Worm (Caenorhabditis elegans) whole organism, early embryonic: ENCODE results near the gene srt-68.
A peak's percentile ranks its signal among the peaks of the same experiment; 100 is the strongest.

Experiments used
- B0310.2 ChIP-seq: sonication (generic microtip); optimal IDR thresholded peaks from 2 replicates; lab custom pipeline; 2016; ENCODE audit warnings: mild to moderate bottlenecking, missing genetic modification characterization, missing compliant biosample characterization
- F13C5.2 ChIP-seq: sonication (generic microtip); optimal IDR thresholded peaks from 2 replicates; lab custom pipeline; 2017; ENCODE audit warnings: mild to moderate bottlenecking, missing genetic modification characterization, inconsistent platforms, missing compliant biosample characterization
- aly-1 ChIP-seq: sonication (generic microtip); optimal IDR thresholded peaks from 2 replicates; lab custom pipeline; 2016; ENCODE audit warnings: missing genetic modification characterization, missing compliant biosample characterization
- ama-1 ChIP-seq: fragments of 150-350 bp; optimal IDR thresholded peaks from 2 replicates; lab custom pipeline; 2014
- ceh-13 ChIP-seq: fragments of 200-800 bp; sonication (Bioruptor generic); optimal IDR thresholded peaks from 2 replicates; lab custom pipeline; 2018; ENCODE audit warnings: mild to moderate bottlenecking, missing genetic modification characterization, missing compliant biosample characterization
- ceh-36 ChIP-seq: sonication (generic microtip); optimal IDR thresholded peaks from 2 replicates; lab custom pipeline; 2016; ENCODE audit warnings: missing genetic modification characterization, inconsistent platforms, missing compliant biosample characterization
- ets-7 ChIP-seq: sonication (generic microtip); optimal IDR thresholded peaks from 2 replicates; lab custom pipeline; 2016; ENCODE audit warnings: missing genotype, missing genetic modification characterization, missing compliant biosample characterization
- flt-1 ChIP-seq: fragments of 200-800 bp; sonication (Bioruptor generic); IDR thresholded peaks from 2 replicates; pipeline ENCODE4 v1.3.6; 2022; ENCODE audit warnings: missing genetic modification characterization, missing compliant biosample characterization
- hmbx-1 ChIP-seq: sonication (generic microtip); optimal IDR thresholded peaks from 2 replicates; lab custom pipeline; 2016; ENCODE audit warnings: mild to moderate bottlenecking, missing genetic modification characterization, missing compliant biosample characterization
- hmg-4 ChIP-seq: fragments of 200-800 bp; sonication (Bioruptor generic); optimal IDR thresholded peaks from 2 replicates; lab custom pipeline; 2018; ENCODE audit warnings: mild to moderate bottlenecking, missing genetic modification characterization, missing compliant biosample characterization
- hnd-1 ChIP-seq: sonication (generic microtip); optimal IDR thresholded peaks from 2 replicates; lab custom pipeline; 2016; ENCODE audit warnings: missing genetic modification characterization, missing compliant biosample characterization
- pes-1 ChIP-seq: fragments of 200-800 bp; sonication (Bioruptor generic); IDR thresholded peaks from 2 replicates; pipeline ENCODE4 v1.3.6; 2022; ENCODE audit warnings: missing genetic modification reagents, missing genetic modification characterization, missing compliant biosample characterization
- scrt-1 ChIP-seq: fragments of 200-800 bp; sonication (Bioruptor generic); IDR thresholded peaks from 2 replicates; pipeline ENCODE4 v1.3.6; 2022; ENCODE audit warnings: missing genetic modification characterization, missing compliant biosample characterization
- sea-1 ChIP-seq: fragments of 200-800 bp; sonication (Bioruptor generic); conservative IDR thresholded peaks from 2 replicates; pipeline ENCODE4 v1.3.6; 2022; ENCODE audit warnings: missing genetic modification characterization, missing compliant biosample characterization
- tbx-11 ChIP-seq: fragments of 200-800 bp; sonication (Bioruptor generic); IDR thresholded peaks from 2 replicates; pipeline ENCODE4 v1.3.6; 2022; ENCODE audit warnings: missing genetic modification characterization, missing compliant biosample characterization
- tbx-37 ChIP-seq: fragments of 200-800 bp; sonication (Bioruptor generic); conservative IDR thresholded peaks from 2 replicates; pipeline ENCODE4 v1.3.6; 2022; ENCODE audit warnings: missing genetic modification reagents, missing genetic modification characterization, missing compliant biosample characterization
- tra-4 ChIP-seq: sonication (generic microtip); optimal IDR thresholded peaks from 2 replicates; lab custom pipeline; 2017; ENCODE audit warnings: missing genetic modification characterization, missing compliant biosample characterization

Gene srt-68

DNA sequence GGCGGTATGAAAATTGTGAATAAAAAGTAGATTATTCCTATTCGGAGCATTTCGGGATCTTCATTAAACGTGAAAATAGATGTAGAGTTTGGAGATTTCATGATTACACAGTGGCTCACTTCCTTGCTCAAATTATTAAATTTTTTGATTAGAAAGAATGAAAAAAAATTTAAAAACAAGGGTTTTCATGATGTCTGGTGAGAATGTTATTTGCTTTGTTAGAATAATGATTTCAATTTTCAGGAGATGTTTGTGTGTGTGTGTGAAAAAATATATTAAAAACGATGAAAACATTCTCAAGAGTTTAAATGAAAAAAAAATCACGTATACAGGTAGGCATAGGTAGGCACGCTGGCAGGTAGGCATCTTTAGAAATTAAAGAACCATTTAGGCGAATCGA, at the start of gene srt-68:
srt-68 (minus strand) TSS at position 101 of the 400 bp plus-strand sequence.
- no peak for TF ChIP-seq B0310.2 (tag; lab: Kevin White, UChicago)
- TF ChIP-seq sea-1 (GFP tag; lab: Robert Waterston, UW) = no peak
- no peak for TF ChIP-seq ceh-36 (tag; lab: Kevin White, UChicago)
- TF ChIP-seq aly-1 (tag; lab: Kevin White, UChicago) = no peak

DNA sequence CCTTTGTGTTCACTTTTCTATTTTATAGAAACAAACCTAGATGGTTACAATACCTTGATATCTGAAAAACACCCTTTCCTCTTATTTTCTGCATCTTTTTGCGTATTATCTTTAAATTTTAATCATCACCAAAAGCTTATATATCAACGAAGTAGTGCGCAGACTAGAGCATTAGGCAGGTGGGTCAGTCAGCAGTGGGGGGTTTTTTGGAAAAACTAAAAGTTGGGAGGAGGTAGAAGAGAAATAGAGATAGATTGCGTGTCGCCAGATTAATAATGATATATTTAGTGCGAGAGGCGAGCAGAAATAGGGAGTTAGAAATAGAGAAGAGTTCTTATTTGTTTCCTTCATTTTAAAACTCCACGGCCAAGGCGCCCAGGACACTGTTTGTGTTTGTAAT, 49.3 kb upstream of the srt-68 start:
- no peak for TF ChIP-seq tbx-11 (GFP tag; lab: Robert Waterston, UW)
- no peak for TF ChIP-seq ceh-13 (GFP tag; lab: Kevin White, UChicago)
- no peak for TF ChIP-seq sea-1 (GFP tag; lab: Robert Waterston, UW)
- no peak for TF ChIP-seq hmg-4 (GFP tag; lab: Kevin White, UChicago)
- TF ChIP-seq flt-1 (GFP tag; lab: Robert Waterston, UW) = no peak
- no peak for TF ChIP-seq ama-1 (lab: Kevin White, UChicago)
- TF ChIP-seq tra-4 = no peak
- TF ChIP-seq pes-1 (GFP tag; lab: Robert Waterston, UW) = no peak
- no peak for TF ChIP-seq B0310.2 (tag; lab: Kevin White, UChicago)
- no peak for TF ChIP-seq F13C5.2
- TF ChIP-seq hnd-1 (tag; lab: Kevin White, UChicago) = no peak
- no peak for TF ChIP-seq hmbx-1 (tag; lab: Kevin White, UChicago)
- no peak for TF ChIP-seq ceh-36 (tag; lab: Kevin White, UChicago)
- TF ChIP-seq aly-1 (tag; lab: Kevin White, UChicago) = no peak
- TF ChIP-seq tbx-37 (GFP tag; lab: Robert Waterston, UW) = no peak
- no peak for TF ChIP-seq scrt-1 (GFP tag; lab: Robert Waterston, UW)
- TF ChIP-seq ets-7 (tag; lab: Kevin White, UChicago) = no peak

DNA sequence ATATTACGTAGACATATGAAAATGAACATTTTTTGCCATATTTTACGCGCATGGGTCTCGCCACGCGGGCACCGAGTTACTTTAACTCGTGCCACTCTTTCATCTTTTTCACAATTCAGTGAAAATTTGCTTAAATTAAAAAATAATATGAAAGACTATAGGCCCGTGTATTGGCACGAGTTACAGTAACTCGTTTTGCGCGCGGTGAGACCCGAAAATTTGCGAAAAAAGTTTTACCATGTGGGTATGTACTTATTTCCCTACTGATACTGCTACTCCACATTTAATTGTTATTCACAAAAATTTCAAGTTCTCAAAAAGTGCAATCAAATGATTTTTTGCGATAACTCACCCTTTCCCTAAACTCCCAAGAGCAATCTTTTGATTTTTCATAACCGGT, 45.8 kb upstream of the srt-68 start:
- no peak for TF ChIP-seq flt-1 (GFP tag; lab: Robert Waterston, UW)
- no peak for TF ChIP-seq ceh-36 (tag; lab: Kevin White, UChicago)
- TF ChIP-seq ama-1 (lab: Kevin White, UChicago) = no peak
- no peak for TF ChIP-seq tbx-11 (GFP tag; lab: Robert Waterston, UW)
- no peak for TF ChIP-seq ceh-13 (GFP tag; lab: Kevin White, UChicago)
- TF ChIP-seq scrt-1 (GFP tag; lab: Robert Waterston, UW) = no peak
- TF ChIP-seq pes-1 (GFP tag; lab: Robert Waterston, UW) = no peak
- no peak for TF ChIP-seq hmbx-1 (tag; lab: Kevin White, UChicago)
- no peak for TF ChIP-seq sea-1 (GFP tag; lab: Robert Waterston, UW)
- no peak for TF ChIP-seq tbx-37 (GFP tag; lab: Robert Waterston, UW)
- no peak for TF ChIP-seq B0310.2 (tag; lab: Kevin White, UChicago)
- TF ChIP-seq F13C5.2 = no peak
- TF ChIP-seq hnd-1 (tag; lab: Kevin White, UChicago) = no peak
- TF ChIP-seq hmg-4 (GFP tag; lab: Kevin White, UChicago) = no peak

DNA sequence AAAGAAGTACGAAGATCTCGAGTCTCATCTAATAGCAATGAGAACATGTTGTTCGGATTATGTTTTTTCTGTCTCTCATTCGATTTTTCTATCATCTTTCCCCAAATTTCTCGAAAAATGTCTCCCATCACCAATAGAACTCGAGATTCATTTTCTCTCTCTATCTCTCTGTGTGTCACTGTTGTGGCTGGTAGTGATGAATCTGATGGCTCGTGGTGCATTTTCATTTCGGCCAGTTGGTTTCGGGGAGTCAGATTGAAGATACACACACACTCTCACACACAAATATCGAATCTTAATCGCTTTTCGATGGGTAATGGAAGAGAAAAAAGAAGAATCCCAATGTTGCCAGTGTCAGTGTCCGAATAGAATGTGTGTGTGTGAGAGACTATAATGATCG, 44.0 kb upstream of the srt-68 start:
- no peak for TF ChIP-seq hnd-1 (tag; lab: Kevin White, UChicago)
- no peak for TF ChIP-seq scrt-1 (GFP tag; lab: Robert Waterston, UW)
- TF ChIP-seq pes-1 (GFP tag; lab: Robert Waterston, UW) = no peak
- no peak for TF ChIP-seq ets-7 (tag; lab: Kevin White, UChicago)
- TF ChIP-seq flt-1 (GFP tag; lab: Robert Waterston, UW) = no peak
- no peak for TF ChIP-seq hmbx-1 (tag; lab: Kevin White, UChicago)
- TF ChIP-seq B0310.2 (tag; lab: Kevin White, UChicago) = no peak
- no peak for TF ChIP-seq aly-1 (tag; lab: Kevin White, UChicago)
- TF ChIP-seq ceh-36 (tag; lab: Kevin White, UChicago) = no peak
- no peak for TF ChIP-seq tbx-37 (GFP tag; lab: Robert Waterston, UW)
- no peak for TF ChIP-seq ama-1 (lab: Kevin White, UChicago)
- TF ChIP-seq hmg-4 (GFP tag; lab: Kevin White, UChicago) = no peak
- no peak for TF ChIP-seq tbx-11 (GFP tag; lab: Robert Waterston, UW)
- no peak for TF ChIP-seq tra-4
- no peak for TF ChIP-seq F13C5.2
- TF ChIP-seq sea-1 (GFP tag; lab: Robert Waterston, UW) = no peak
- TF ChIP-seq ceh-13 (GFP tag; lab: Kevin White, UChicago) = no peak

DNA sequence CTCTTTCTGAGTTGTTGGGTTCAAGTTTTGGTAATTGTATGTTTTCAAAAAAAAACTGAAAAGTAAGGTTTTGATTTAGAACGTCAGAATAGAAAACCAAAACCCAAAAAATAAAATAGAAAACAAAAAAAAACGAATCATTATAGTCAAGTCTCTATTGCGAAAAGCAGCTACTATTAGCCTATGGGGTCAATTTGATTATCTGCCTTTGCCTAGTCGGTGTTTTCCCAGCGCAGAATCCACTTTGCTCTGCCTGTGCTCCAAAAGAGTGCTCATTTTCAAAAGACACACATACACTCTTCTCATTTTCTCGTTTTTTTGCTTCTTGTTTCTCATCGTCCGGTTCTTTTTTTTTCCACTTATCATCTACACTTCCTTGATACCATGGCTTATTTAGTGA, 36.8 kb upstream of the srt-68 start:
- no peak for TF ChIP-seq ama-1 (lab: Kevin White, UChicago)
- TF ChIP-seq scrt-1 (GFP tag; lab: Robert Waterston, UW) = no peak
- no peak for TF ChIP-seq pes-1 (GFP tag; lab: Robert Waterston, UW)
- no peak for TF ChIP-seq ceh-36 (tag; lab: Kevin White, UChicago)
- no peak for TF ChIP-seq ceh-13 (GFP tag; lab: Kevin White, UChicago)
- TF ChIP-seq tbx-37 (GFP tag; lab: Robert Waterston, UW) = no peak
- no peak for TF ChIP-seq B0310.2 (tag; lab: Kevin White, UChicago)

DNA sequence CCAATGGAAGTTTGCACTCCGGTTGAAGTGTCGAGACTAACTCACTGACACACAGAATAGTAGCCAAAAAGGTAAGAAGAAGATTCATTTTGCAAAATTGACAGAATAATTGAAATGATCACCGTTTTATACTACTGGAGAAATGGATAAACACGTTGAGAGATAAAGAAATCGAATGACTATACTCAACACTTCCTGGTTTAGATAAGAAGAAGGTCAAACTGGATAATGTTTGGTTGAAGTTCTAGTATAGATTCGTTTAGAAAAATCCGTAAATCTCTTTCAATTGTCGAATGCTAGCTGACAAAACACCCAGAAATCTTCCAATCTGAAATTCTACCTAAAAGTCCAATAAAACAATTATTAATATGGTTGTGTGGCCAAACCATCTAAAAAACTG, 35.4 kb upstream of the srt-68 start, which contains the start of gene Y49G5A.1:
Y49G5A.1 (minus strand) TSS at position 101 of the 400 bp plus-strand sequence.
- TF ChIP-seq aly-1 (tag; lab: Kevin White, UChicago) = no peak

DNA sequence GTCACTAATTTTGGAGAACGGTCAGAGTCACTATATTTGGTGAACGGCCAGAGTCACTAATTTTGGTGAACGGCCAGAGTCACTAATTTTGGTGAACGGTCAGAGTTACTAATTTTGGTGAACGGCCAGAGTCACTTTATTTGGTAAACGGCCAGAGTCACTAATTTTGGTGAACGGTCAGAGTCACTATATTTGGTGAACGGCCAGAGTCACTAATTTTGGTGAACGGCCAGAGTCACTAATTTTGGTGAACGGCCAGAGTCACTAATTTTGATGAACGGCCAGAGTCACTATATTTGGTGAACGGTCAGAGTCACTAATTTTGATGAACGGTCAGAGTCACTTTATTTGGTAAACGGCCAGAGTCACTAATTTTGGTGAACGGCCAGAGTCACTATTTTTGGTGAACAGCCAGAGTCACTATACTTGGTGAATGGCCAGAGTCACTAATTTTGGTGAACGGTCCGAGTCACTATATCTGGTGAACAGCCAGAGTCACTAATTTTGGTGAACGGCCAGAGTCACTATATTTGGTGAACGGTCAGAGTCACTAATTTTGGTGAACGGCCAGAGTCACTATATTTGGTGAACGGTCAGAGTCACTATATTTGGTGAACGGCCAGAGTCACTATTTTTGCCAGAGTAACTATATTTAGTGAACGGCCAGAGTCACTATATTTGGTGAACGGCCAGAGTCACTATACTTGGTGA, 32.5 kb upstream of the srt-68 start:
- TF ChIP-seq ets-7 (tag; lab: Kevin White, UChicago) = peak; percentile 34
- TF ChIP-seq hmg-4 (GFP tag; lab: Kevin White, UChicago) = peak; percentile 74
- peak; percentile 53 for TF ChIP-seq tra-4
- peak; percentile 25 for TF ChIP-seq ceh-13 (GFP tag; lab: Kevin White, UChicago)
- peak; percentile 12 for TF ChIP-seq ceh-36 (tag; lab: Kevin White, UChicago)
